Worm (Caenorhabditis elegans) whole organism, L3 larva: Measurements from ENCODE around the gene fbxb-9.

ENCODE experiments used
- R02D3.7 ChIP-seq: fragments of 150-350 bp; optimal IDR thresholded peaks from 2 replicates; lab custom pipeline; 2014; ENCODE audit warnings: missing biosample characterization, missing genetic modification characterization
- ZK546.5 ChIP-seq: sonication (generic microtip); optimal IDR thresholded peaks from 2 replicates; lab custom pipeline; 2017; ENCODE audit warnings: missing biosample characterization, missing genetic modification characterization
- aly-2 ChIP-seq: fragments of 150-350 bp; optimal IDR thresholded peaks from 2 replicates; lab custom pipeline; 2014; ENCODE audit warnings: missing biosample characterization, missing genetic modification characterization
- ama-1 ChIP-seq: fragments of 150-350 bp; optimal IDR thresholded peaks from 2 replicates; lab custom pipeline; 2018
- ceh-16 ChIP-seq: sonication (generic microtip); optimal IDR thresholded peaks from 2 replicates; lab custom pipeline; 2017; ENCODE audit warnings: missing biosample characterization, missing genetic modification characterization
- ceh-28 ChIP-seq: fragments of 150-350 bp; optimal IDR thresholded peaks from 2 replicates; lab custom pipeline; 2014; ENCODE audit warnings: missing biosample characterization, missing genetic modification reagents, missing genetic modification characterization
- ceh-82 ChIP-seq: fragments of 150-350 bp; optimal IDR thresholded peaks from 2 replicates; lab custom pipeline; 2014; ENCODE audit warnings: missing biosample characterization, missing genetic modification characterization
- ceh-9 ChIP-seq: sonication (generic microtip); optimal IDR thresholded peaks from 2 replicates; lab custom pipeline; 2018; ENCODE audit warnings: missing biosample characterization, missing genetic modification characterization
- daf-12 ChIP-seq: fragments of 150-350 bp; optimal IDR thresholded peaks from 2 replicates; lab custom pipeline; 2014; ENCODE audit warnings: missing biosample characterization, missing genetic modification reagents, missing genetic modification characterization
- egl-27 ChIP-seq: sonication (generic microtip); optimal IDR thresholded peaks from 4 replicates; lab custom pipeline; 2017; ENCODE audit warnings: missing biosample characterization, missing genetic modification reagents, missing genetic modification characterization
- egl-5 ChIP-seq: fragments of 150-350 bp; optimal IDR thresholded peaks from 2 replicates; lab custom pipeline; 2017; ENCODE audit warnings: missing biosample characterization, missing genetic modification reagents, missing genetic modification characterization, inconsistent platforms
- elt-1 ChIP-seq: fragments of 150-350 bp; optimal IDR thresholded peaks from 2 replicates; lab custom pipeline; 2014; ENCODE audit warnings: missing biosample characterization, missing genetic modification characterization
- elt-2 ChIP-seq: sonication (generic microtip); optimal IDR thresholded peaks from 2 replicates; lab custom pipeline; 2016; ENCODE audit warnings: missing genetic modification reagents, mild to moderate bottlenecking, missing genetic modification characterization, missing compliant biosample characterization
- elt-3 ChIP-seq, 3 experiments: fragments of 150-350 bp in 1 of 3; sonication (generic microtip) in 2 of 3; optimal IDR thresholded peaks; 2 replicates in 2 of 3; 4 replicates in 1 of 3; lab custom pipeline; 2014 to 2017; ENCODE audit warnings: missing biosample characterization in 3 of 3, missing genetic modification characterization in 3 of 3
- eor-1 ChIP-seq, 2 experiments: fragments of 150-350 bp; optimal IDR thresholded peaks; 2 replicates each; lab custom pipeline; 2014 to 2018; ENCODE audit warnings: missing biosample characterization in 2 of 2, missing genetic modification characterization in 2 of 2
- fkh-10 ChIP-seq: sonication (generic microtip); optimal IDR thresholded peaks from 2 replicates; lab custom pipeline; 2017; ENCODE audit warnings: missing biosample characterization, missing genetic modification reagents, missing genetic modification characterization
- fkh-2 ChIP-seq: fragments of 150-350 bp; optimal IDR thresholded peaks from 2 replicates; lab custom pipeline; 2014; ENCODE audit warnings: missing biosample characterization, missing genetic modification reagents, missing genetic modification characterization
- fos-1 ChIP-seq: fragments of 150-350 bp; optimal IDR thresholded peaks from 2 replicates; lab custom pipeline; 2014; ENCODE audit warnings: missing biosample characterization, missing genetic modification characterization
- hmg-11 ChIP-seq: sonication (generic microtip); optimal IDR thresholded peaks from 2 replicates; lab custom pipeline; 2016; ENCODE audit warnings: missing genetic modification characterization, missing compliant biosample characterization
- jun-1 ChIP-seq: fragments of 150-350 bp; optimal IDR thresholded peaks from 2 replicates; lab custom pipeline; 2014; ENCODE audit warnings: missing biosample characterization, missing genetic modification reagents, missing genetic modification characterization
- lin-15B ChIP-seq: fragments of 150-350 bp; optimal IDR thresholded peaks from 2 replicates; lab custom pipeline; 2014; ENCODE audit warnings: missing biosample characterization, missing genetic modification characterization
- lin-39 ChIP-seq: fragments of 150-350 bp; optimal IDR thresholded peaks from 2 replicates; lab custom pipeline; 2018; ENCODE audit warnings: missing biosample characterization, missing genetic modification reagents, missing genetic modification characterization
- lsy-12 ChIP-seq: sonication (generic microtip); optimal IDR thresholded peaks from 2 replicates; lab custom pipeline; 2016; ENCODE audit warnings: mild to moderate bottlenecking, missing genetic modification characterization, missing compliant biosample characterization
- mdl-1 ChIP-seq: fragments of 150-350 bp; optimal IDR thresholded peaks from 2 replicates; lab custom pipeline; 2014; ENCODE audit warnings: missing biosample characterization, missing genetic modification characterization
- mml-1 ChIP-seq: fragments of 150-350 bp; sonication (generic microtip); optimal IDR thresholded peaks from 3 replicates; lab custom pipeline; 2014; ENCODE audit warnings: missing biosample characterization, missing genetic modification characterization
- nfya-1 ChIP-seq: sonication (generic microtip); optimal IDR thresholded peaks from 2 replicates; lab custom pipeline; 2017; ENCODE audit warnings: missing genetic modification characterization, mild to moderate bottlenecking, missing compliant biosample characterization, antibody characterized with exemption, moderate library complexity; ENCODE audit not compliant: insufficient read depth
- nhr-11 ChIP-seq: fragments of 150-350 bp; optimal IDR thresholded peaks from 2 replicates; lab custom pipeline; 2014; ENCODE audit warnings: missing biosample characterization, missing genetic modification characterization
- nhr-12 ChIP-seq: fragments of 150-350 bp; optimal IDR thresholded peaks from 2 replicates; lab custom pipeline; 2014; ENCODE audit warnings: missing biosample characterization, missing genetic modification characterization
- nhr-23 ChIP-seq: fragments of 150-350 bp; optimal IDR thresholded peaks from 2 replicates; lab custom pipeline; 2014; ENCODE audit warnings: missing biosample characterization, missing genetic modification reagents, missing genetic modification characterization
- nhr-237 ChIP-seq: fragments of 150-350 bp; optimal IDR thresholded peaks from 2 replicates; lab custom pipeline; 2014; ENCODE audit warnings: missing biosample characterization, missing genetic modification characterization
- nhr-25 ChIP-seq: sonication (generic microtip); optimal IDR thresholded peaks from 2 replicates; lab custom pipeline; 2017; ENCODE audit warnings: missing biosample characterization, missing genetic modification characterization
- nhr-28 ChIP-seq: fragments of 150-350 bp; optimal IDR thresholded peaks from 2 replicates; lab custom pipeline; 2014; ENCODE audit warnings: missing biosample characterization, missing genetic modification characterization
- nhr-43 ChIP-seq: sonication (generic microtip); optimal IDR thresholded peaks from 2 replicates; lab custom pipeline; 2016; ENCODE audit warnings: mild to moderate bottlenecking, missing genetic modification characterization, missing compliant biosample characterization; ENCODE audit not compliant: poor library complexity, severe bottlenecking
- nhr-67 ChIP-seq: fragments of 150-350 bp; optimal IDR thresholded peaks from 2 replicates; lab custom pipeline; 2014; ENCODE audit warnings: missing biosample characterization, missing genetic modification characterization
- nhr-76 ChIP-seq: fragments of 150-350 bp; sonication (generic microtip); optimal IDR thresholded peaks from 5 replicates; lab custom pipeline; 2014; ENCODE audit warnings: missing biosample characterization, missing genetic modification characterization
- nhr-77 ChIP-seq: fragments of 150-350 bp; optimal IDR thresholded peaks from 2 replicates; lab custom pipeline; 2014; ENCODE audit warnings: missing biosample characterization, missing genetic modification characterization
- pha-4 ChIP-seq: fragments of 150-350 bp; optimal IDR thresholded peaks from 2 replicates; lab custom pipeline; 2014; ENCODE audit warnings: missing biosample characterization, missing genetic modification reagents, missing genetic modification characterization
- pqm-1 ChIP-seq: fragments of 150-350 bp; optimal IDR thresholded peaks from 2 replicates; lab custom pipeline; 2017; ENCODE audit warnings: missing biosample characterization, missing genetic modification characterization, inconsistent platforms
- sea-2 ChIP-seq: fragments of 150-350 bp; sonication (generic microtip); optimal IDR thresholded peaks from 4 replicates; lab custom pipeline; 2014; ENCODE audit warnings: missing biosample characterization, missing genetic modification reagents, missing genetic modification characterization
- skn-1 ChIP-seq: fragments of 150-350 bp; optimal IDR thresholded peaks from 2 replicates; lab custom pipeline; 2014; ENCODE audit warnings: missing biosample characterization, missing genetic modification characterization
- snpc-4 ChIP-seq: fragments of 150-350 bp; optimal IDR thresholded peaks from 2 replicates; lab custom pipeline; 2014; ENCODE audit warnings: missing biosample characterization, missing genetic modification characterization
- tbx-2 ChIP-seq: sonication (generic microtip); optimal IDR thresholded peaks from 2 replicates; lab custom pipeline; 2016; ENCODE audit warnings: mild to moderate bottlenecking, missing genetic modification characterization, missing compliant biosample characterization
- unc-39 ChIP-seq: sonication (generic microtip); optimal IDR thresholded peaks from 4 replicates; lab custom pipeline; 2017; ENCODE audit warnings: missing biosample characterization, missing genetic modification characterization
- unc-62 ChIP-seq: fragments of 150-350 bp; sonication (generic microtip); optimal IDR thresholded peaks from 4 replicates; lab custom pipeline; 2014; ENCODE audit warnings: missing biosample characterization, missing genetic modification reagents, missing genetic modification characterization
- zag-1 ChIP-seq: fragments of 150-350 bp; optimal IDR thresholded peaks from 2 replicates; lab custom pipeline; 2014; ENCODE audit warnings: missing biosample characterization, missing genetic modification characterization
- ztf-11 ChIP-seq: fragments of 150-350 bp; optimal IDR thresholded peaks from 2 replicates; lab custom pipeline; 2014; ENCODE audit warnings: missing biosample characterization, missing genetic modification characterization
- ztf-4 ChIP-seq: fragments of 150-350 bp; optimal IDR thresholded peaks from 2 replicates; lab custom pipeline; 2014; ENCODE audit warnings: missing biosample characterization, missing genetic modification characterization

Gene fbxb-9

ce11 chrIV:11154425-11155114 is 7.8 kb downstream of the fbxb-9 start, which contains the start of gene C08F8.3:
Gene C08F8.3, plus strand, starts transcription at chrIV:11155044.
- peak; percentile 67 for TF ChIP-seq nfya-1 (tag; lab: Kevin White, UChicago)
- TF ChIP-seq, all 47 proteins: peak for 1; not testable (repeated sequence) for 46

ce11 chrIV:11150844-11151243 is 11.5 kb downstream of the fbxb-9 start, which contains the start of gene C08F8.2:
Gene C08F8.2, plus strand, starts transcription at chrIV:11150997.
- peak; percentile 53 for TF ChIP-seq ama-1 (lab: Kevin White, UChicago)
- no peak for TF ChIP-seq skn-1 (tag; lab: Kevin White, UChicago)
- TF ChIP-seq, all 47 proteins: peak for 1

- TF ChIP-seq nhr-28 (tag; lab: Kevin White, UChicago) (no peak), ceh-82 (tag; lab: Kevin White, UChicago) (peak; percentile 43), mdl-1 (tag; lab: Kevin White, UChicago) (no peak), snpc-4 (peak; percentile 82), sea-2 (GFP tag; lab: Kevin White, UChicago) (peak; percentile 1), nhr-23 (tag; lab: Kevin White, UChicago) (peak; percentile 97), egl-5 (tag; lab: Kevin White, UChicago) (peak; percentile 84), nhr-77 (tag; lab: Kevin White, UChicago) (peak; percentile 40), R02D3.7 (tag; lab: Kevin White, UChicago) (peak; percentile 84), fos-1 (no peak), unc-39 (no peak), lin-15B (tag; lab: Kevin White, UChicago) (peak; percentile 95), daf-12 (tag; lab: Kevin White, UChicago) (no peak), ama-1 (lab: Kevin White, UChicago) (peak; percentile 67), ceh-28 (tag; lab: Kevin White, UChicago) (peak; percentile 68), nfya-1 (tag; lab: Kevin White, UChicago) (peak; percentile 98), zag-1 (tag; lab: Kevin White, UChicago) (peak; percentile 85), ceh-9 (tag; lab: Kevin White, UChicago) (no peak), ZK546.5 (tag; lab: Kevin White, UChicago) (peak; percentile 99), nhr-25 (peak; percentile 92), pqm-1 (peak; percentile 90), egl-27 (peak; percentile 32), aly-2 (tag; lab: Kevin White, UChicago) (no peak), fkh-10 (GFP tag; lab: Kevin White, UChicago) (peak; percentile 60), nhr-67 (no peak), unc-62 (GFP tag; lab: Kevin White, UChicago) (no peak), elt-2 (tag; lab: Kevin White, UChicago) (peak; percentile 87), skn-1 (tag; lab: Kevin White, UChicago) (peak; percentile 87), nhr-43 (tag; lab: Kevin White, UChicago) (peak; percentile 82), mml-1 (peak; percentile 64), ztf-4 (peak; percentile 63), eor-1 (tag; optimal IDR thresholded peaks at IDR 0.05; lab: Kevin White, UChicago) (no peak), hmg-11 (tag; lab: Kevin White, UChicago) (peak; percentile 76), ceh-16 (tag; lab: Kevin White, UChicago) (peak; percentile 49), tbx-2 (tag; lab: Kevin White, UChicago) (peak; percentile 81), pha-4 (peak; percentile 97), elt-1 (tag; lab: Kevin White, UChicago) (peak; percentile 32), elt-3 (tag; optimal IDR thresholded peaks at IDR 0.05; lab: Kevin White, UChicago) (peak in 1 of 3 experiments; percentile 66), fkh-2 (tag; lab: Kevin White, UChicago) (no peak), nhr-12 (no peak), ztf-11 (tag; lab: Kevin White, UChicago) (no peak), nhr-76 (tag; lab: Kevin White, UChicago) (peak; percentile 50), lin-39 (peak; percentile 87), lsy-12 (tag; lab: Kevin White, UChicago) (peak; percentile 96), jun-1 (peak; percentile 88), nhr-237 (tag; lab: Kevin White, UChicago) (no peak), nhr-11 (tag; lab: Kevin White, UChicago) (peak; percentile 75)
Measured at ce11 chrIV:11149454-11150163, 12.7 kb downstream of the fbxb-9 start, which contains the start of the genes F01G4.6 and pfd-1. Gene F01G4.6, minus strand, starts transcription at chrIV:11149504. Gene pfd-1, plus strand, starts transcription at chrIV:11150113.
